Fruit fly (Drosophila melanogaster) S2 (cell line): ENCODE measurements around the gene SclA.

ENCODE experiments used
- CG8478 ChIP-seq: fragments of >200 bp; optimal IDR thresholded peaks from 2 replicates; lab custom pipeline; 2018
- CTCF ChIP-seq, 2 experiments: fragments of >200 bp; optimal IDR thresholded peaks; 2 replicates each; lab custom pipeline; 2018

dm6 chr2L:16852318-16852932, 14.7 kb downstream of the SclA start, which contains the start of gene CG31810:
- TF ChIP-seq CTCF (optimal IDR thresholded peaks at IDR 0.05; lab: Kevin White, UChicago) (no peak), CG8478 (lab: Kevin White, UChicago) (no peak)
